Fruit fly (Drosophila melanogaster) S2 (cell line): ENCODE data around the gene CG32201.

Source experiments
- CG8478 ChIP-seq: fragments of >200 bp; optimal IDR thresholded peaks from 2 replicates; lab custom pipeline; 2018
- CTCF ChIP-seq, 2 experiments: fragments of >200 bp; optimal IDR thresholded peaks; 2 replicates each; lab custom pipeline; 2018

DNA sequence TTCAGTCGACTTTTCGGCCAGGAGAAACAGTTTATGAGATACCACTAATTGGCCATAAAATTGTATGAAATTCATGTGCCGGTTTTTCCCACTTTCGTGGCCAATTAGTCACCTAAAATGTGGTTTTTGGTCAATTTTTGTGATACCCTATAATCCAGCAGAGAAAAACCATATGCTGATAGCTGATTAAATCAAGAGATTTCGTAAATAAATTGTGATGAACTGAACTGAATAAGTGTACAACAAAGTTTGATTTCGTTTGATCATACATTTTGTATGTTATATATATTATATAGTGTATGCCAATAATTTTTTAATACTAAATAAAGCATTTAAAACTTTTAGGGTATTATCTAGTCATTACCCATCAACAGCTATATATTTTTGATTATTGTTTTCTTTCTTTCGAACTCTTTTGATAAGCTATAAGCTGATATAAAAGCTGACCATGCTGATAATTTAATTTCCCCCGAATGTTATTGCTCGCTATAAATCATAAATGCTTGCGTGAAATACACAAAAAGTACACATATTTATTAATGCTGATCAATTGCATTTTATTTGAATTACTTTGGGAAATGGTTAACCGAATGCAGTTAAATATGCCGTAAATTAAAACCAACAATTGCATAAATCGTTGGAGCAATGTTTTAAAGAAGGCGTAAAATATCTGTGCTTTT lies 25.5 kb downstream of the CG32201 start:
- no peak for TF ChIP-seq CG8478 (lab: Kevin White, UChicago)
- TF ChIP-seq CTCF (optimal IDR thresholded peaks at IDR 0.05; lab: Kevin White, UChicago), result no peak
